Worm (Caenorhabditis elegans) whole organism, dauer: Measurements from ENCODE around the gene ZK1236.1.

ENCODE experiments used
- unc-62 ChIP-seq: sonication (generic microtip); optimal IDR thresholded peaks from 2 replicates; lab custom pipeline; 2017; ENCODE audit warnings: missing biosample characterization, missing genetic modification reagents, missing genetic modification characterization

ZK1236.1 gene

DNA sequence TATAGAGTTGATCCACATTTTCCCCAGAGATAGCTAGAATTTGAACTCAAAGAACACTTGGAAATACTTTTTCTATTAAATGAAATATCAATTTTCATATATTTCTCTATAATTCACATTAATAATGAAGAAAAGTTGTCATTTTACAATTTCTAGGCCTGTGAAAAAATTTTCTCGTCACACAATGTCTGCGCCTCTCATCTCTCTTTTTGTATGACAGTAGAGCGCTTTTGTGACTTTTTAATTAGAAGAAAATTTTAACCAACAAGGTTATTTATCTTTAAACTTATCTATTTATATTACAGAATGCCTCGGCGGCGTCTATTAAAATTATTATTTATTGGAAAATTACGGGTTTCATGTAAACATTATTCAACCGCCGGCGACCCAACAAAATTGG is at the start of gene ZK1236.1:
Gene ZK1236.1, plus strand, starts transcription at position 263 of the 400 bp plus-strand sequence.
- no peak for TF ChIP-seq unc-62 (GFP tag; lab: Kevin White, UChicago)

DNA sequence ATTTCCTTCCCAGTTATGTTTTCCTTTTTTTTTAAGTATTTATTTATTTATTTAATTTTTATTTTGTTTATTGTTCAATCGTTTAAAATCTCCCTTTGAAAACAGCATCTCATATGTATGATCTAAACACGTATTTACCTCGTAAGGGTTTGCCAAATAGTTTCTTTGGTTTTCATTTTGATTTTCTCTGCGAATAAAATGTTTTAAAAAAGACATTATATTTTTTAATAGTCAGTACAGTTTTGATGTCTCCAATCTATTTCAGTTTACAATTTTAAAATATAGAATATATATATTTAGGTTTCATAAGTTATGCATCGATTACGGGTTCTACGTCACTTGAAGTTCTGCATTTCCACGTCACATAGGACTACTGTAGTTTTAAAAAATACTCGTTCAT is 48.5 kb upstream of the ZK1236.1 start, which contains the start of gene R05D3.12:
Gene R05D3.12, plus strand, starts transcription at position 301 of the 400 bp plus-strand sequence.
- TF ChIP-seq unc-62 (GFP tag; lab: Kevin White, UChicago) = no peak

DNA sequence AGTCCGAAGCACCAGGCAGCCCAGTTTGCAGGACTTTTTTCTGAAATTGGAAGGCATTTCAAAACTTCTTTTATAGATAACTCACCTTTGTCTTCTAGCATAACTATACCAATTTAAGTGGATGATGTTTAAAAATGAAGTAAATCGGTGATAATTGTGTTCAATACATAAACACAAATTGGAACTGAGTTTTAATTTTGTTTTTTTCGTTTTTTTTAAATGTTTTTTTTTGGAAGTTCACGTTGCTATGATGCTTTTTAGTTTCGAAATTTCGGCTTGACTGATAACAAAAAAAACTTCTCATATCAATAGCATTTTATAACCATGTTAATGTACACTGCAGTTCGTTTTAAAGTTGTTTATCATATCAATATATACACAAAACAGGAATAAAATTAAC is 39.6 kb upstream of the ZK1236.1 start, which contains the start of gene ZK353.4:
Gene ZK353.4, minus strand, starts transcription at position 101 of the 400 bp plus-strand sequence.
- no peak for TF ChIP-seq unc-62 (GFP tag; lab: Kevin White, UChicago)

DNA sequence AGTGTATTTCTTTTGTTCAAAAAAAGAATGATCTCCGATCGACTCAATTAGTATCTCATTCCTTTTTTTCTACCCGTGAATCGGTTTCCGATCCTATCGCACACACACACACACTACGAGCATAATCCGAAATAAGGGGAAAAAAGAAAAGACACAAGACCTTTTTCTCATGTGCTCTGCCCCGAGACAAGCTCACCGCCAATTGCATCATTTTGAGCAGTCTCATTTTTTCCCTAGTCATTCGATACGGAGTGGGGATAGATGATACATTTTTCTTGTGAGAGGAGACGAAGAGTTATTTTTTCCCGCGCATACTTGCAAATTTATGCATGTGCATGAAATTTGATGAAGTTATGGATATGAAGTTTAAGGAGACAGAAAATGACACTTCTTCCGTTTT is 36.8 kb upstream of the ZK1236.1 start:
- no peak for TF ChIP-seq unc-62 (GFP tag; lab: Kevin White, UChicago)

DNA sequence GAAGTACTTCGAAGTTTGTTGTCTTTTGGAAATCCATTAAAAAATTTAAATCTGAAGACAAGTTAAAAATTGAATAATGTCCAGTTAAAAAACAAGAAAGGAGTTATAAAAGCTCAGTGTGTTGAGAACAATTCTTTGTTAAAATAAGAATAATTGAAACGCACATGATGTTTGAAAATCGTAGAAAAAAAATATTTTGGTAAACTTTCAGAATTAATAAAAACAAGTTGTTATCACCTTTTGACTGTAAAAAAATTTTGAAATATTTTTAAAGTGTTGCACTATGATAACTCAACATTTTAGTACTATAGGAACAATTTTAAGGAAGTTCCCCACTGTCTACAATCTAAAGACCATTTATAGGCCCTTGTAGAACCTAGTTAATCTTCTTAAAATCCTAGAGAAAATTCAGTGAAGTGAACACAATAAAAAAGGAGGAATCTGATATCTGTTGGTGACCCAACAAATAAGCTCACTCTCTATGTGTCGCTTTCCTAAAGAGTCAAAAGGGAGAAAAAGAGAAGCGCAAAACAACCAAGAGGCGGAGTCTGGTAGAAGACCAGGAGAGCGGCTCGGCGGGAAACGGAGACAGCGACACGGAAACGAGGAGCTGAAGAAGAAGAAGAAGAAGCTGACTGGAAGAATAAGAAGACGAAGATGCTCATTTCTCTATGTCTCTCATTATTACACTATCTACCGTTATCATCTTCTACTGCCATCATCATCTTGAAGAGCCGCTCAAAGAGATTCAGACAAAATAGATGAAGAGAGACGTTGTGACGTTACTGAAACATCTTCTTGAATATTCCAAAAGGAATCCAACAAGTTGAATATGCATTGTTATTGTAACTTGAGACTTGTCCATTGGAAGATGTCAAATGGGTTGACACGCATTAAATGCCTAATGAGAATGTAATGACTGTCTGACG is 34.5 kb upstream of the ZK1236.1 start, which contains the start of gene ZK353.10:
Gene ZK353.10, minus strand, starts transcription at position 51 of the 929 bp plus-strand sequence.
- no peak for TF ChIP-seq unc-62 (GFP tag; lab: Kevin White, UChicago)

DNA sequence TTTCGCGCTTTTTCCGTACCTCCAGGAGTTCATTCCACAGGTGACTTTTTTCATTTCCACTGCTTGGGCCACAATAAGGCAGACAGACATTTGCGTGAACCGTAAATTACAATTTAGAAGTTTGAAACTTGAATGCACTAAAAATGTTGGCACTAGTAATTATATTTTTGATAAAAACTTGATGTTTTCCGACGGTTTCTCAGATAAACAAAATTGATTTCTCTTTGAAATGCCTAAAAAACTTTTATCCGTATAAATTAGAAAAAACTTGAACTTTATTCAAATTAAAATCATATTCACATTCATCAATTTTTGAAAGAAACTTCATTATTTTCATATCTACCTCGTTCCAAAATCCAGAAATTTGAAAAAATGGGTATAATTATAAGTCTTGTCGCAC is 33.4 kb upstream of the ZK1236.1 start, which contains the start of gene ZK353.3:
Gene ZK353.3, plus strand, starts transcription at position 301 of the 400 bp plus-strand sequence.
- no peak for TF ChIP-seq unc-62 (GFP tag; lab: Kevin White, UChicago)

DNA sequence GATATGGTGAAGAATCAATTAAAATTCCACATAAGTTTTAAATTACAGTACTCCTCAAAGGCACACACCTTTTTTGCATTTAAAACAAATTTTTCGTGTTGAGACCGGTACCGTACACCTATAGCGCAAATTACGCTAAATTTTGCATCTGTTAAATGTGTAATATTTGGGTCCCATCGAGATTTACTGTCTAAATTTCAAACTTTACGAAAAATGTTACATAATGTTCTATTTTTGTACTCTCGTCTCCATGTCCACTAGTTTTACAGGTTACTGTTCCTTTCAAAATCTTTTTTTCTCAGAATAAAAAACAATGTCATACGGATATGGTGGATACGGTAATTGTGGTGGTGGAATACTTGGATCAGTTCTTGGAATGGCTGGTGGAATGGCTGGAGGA is 30.7 kb upstream of the ZK1236.1 start, which contains the start of gene ZK353.2:
Gene ZK353.2, plus strand, starts transcription at position 301 of the 400 bp plus-strand sequence.
- TF ChIP-seq unc-62 (GFP tag; lab: Kevin White, UChicago) = no peak

DNA sequence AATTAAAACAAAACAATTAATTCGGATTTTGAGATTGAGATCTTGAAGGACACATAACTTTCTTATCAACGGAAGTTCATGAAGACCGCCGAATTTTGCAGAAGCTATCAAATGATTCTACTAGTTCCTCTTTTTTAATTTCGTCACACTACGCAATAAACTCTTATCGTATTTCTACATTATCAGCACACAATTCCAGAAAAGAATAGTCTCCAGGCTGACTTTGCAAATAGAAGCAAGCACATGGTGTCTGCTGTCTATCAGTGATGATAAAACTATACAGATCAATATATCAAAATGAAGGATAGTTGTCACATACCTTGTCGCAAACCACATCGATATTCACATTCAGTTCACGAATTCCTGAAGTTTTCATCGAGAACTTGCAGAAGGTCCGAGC is 28.6 kb upstream of the ZK1236.1 start:
- TF ChIP-seq unc-62 (GFP tag; lab: Kevin White, UChicago) = no peak

DNA sequence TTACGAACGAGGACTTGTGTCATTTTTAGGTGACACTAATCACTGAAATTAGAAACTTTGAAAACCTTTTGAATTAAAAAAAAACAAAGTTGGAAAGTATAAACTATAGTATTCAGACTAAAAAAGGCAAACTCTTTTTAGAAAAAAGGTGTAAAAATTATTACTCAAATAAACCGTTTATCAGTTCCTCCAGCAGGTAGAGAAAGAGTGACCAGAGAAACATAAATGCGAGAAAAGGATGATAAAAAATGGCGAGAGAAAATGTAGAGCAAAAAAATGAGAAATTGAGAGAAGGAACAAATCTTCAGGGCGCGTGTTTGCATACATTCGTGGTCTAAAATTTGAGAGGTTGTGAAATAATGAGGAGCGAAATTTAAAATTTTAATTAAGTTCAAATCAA is 27.2 kb upstream of the ZK1236.1 start, which contains the start of gene lap-1:
Gene lap-1, minus strand, starts transcription at position 42 of the 400 bp plus-strand sequence.
- TF ChIP-seq unc-62 (GFP tag; lab: Kevin White, UChicago) = no peak

DNA sequence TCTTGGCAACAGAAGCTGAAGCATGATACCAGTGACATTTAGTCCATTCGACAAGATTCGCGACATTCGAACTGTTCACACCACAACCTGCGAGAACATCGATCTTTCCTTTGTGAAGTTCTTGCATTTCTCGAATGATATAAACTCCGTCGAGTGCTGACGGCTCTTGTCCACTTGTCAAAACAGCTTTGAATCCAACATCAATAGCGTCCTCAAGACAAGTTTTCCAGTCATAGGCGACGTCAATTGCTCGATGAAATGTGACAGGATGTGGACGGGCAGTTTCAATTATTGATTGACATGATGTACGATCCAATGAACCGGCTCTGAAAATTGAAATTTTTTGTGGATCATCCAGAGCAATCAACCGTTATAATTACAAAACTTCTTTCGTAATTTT is 26.5 kb upstream of the ZK1236.1 start:
- no peak for TF ChIP-seq unc-62 (GFP tag; lab: Kevin White, UChicago)

DNA sequence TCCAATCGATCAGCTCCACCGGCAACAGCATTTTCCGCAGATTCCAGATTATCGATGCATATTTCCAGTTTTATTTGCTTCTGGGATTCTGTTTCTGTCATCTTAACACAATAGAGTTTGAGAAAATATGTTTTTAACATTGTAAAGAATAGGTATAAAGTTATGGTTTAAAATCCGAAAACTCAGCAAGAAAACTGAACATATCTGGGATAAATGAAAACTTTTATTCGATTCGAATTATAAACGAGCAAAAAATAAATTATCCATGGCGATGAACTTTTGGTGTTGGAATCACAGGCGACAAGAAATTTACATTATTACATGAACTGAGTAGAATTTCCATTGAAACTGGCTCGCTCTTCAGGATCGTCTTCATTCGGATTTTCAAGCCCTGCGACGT is 25.6 kb upstream of the ZK1236.1 start, which contains the start of gene cutc-1:
Gene cutc-1, minus strand, starts transcription at position 101 of the 400 bp plus-strand sequence.
- TF ChIP-seq unc-62 (GFP tag; lab: Kevin White, UChicago) = no peak

DNA sequence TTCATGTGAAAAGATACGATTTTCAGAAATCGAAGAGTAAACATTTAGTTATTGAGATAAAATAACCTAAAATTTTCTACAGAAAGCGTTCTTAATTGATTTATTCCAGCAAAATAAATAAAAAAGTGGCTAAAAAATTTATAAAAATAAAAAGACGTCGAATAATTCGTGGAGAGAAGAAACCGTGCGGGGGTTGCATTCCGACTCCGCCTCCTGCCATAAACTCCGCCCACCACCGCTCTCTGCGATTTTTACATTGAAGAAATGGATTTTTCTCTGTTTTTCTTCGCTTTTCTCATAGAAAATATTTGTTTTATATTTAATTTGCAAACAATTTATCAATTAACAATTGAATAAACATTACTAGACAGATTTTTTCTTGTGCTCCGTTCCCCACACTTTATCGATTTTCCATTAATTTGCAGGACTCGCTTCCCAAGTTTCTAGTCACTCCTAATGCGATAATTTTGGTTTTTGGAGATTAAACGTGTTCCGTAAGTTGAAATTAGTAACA is 23.6 kb upstream of the ZK1236.1 start, which contains the start of the genes ubxn-4 and cyy-1:
Gene ubxn-4, minus strand, starts transcription at position 114 of the 514 bp plus-strand sequence.
Gene cyy-1, plus strand, starts transcription at position 426 of the 514 bp plus-strand sequence.
- no peak for TF ChIP-seq unc-62 (GFP tag; lab: Kevin White, UChicago)

DNA sequence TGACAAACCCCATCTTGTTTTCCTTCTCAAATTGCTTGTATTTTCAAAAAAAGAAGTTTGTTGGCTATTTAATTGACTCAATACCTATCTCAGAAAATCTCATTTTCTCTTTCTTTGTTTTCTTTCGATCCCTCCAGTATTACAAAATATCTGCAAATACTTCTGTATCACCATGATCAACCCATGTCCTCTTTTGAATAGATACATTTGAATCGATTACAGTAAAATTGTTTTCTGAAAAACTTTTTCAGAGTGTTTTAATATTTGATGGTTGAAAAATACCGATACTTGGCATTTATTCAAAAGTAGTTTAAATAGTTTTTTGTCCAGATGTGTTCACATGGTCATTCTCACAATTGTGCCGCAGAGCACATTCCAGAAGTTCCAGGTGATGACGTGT is 19.9 kb upstream of the ZK1236.1 start, which contains the start of gene ZK353.9:
Gene ZK353.9, plus strand, starts transcription at position 331 of the 400 bp plus-strand sequence.
- TF ChIP-seq unc-62 (GFP tag; lab: Kevin White, UChicago) = no peak

DNA sequence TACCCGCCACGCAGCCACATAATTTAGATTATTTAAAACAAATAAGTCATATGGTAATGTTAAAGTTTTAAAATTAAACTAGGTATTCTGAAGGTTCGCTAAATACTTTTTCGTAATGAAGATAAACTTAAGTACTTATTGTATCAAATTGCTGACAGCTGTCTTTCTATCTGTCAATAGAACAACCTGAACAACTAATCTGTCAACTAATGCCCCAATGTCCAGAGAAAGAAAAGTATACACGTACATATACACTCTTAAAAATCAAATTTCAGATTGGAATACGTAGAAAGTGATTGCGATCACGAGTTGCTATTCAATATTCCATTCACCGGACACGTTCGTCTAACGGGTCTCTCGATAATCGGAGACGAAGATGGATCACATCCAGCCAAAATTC is 18.4 kb upstream of the ZK1236.1 start:
- TF ChIP-seq unc-62 (GFP tag; lab: Kevin White, UChicago) = no peak

DNA sequence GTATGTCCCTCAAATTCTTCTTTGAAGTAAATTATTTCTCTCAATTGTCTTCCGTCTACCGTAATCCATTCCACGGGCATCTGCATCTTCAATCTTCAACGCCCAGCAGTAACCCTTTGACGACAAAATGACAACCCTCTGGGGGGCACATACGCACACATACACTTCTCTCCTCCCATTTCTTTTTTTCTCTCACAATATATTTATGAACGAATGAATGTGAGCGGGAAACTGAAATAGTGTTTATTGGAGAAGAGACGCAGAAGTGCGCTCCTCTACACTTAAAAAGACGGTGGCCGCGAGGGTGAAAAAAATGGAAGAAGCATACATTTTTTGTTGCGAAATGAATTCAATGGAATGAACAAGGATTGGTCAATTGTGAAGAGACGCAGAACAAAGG is 17.1 kb upstream of the ZK1236.1 start:
- TF ChIP-seq unc-62 (GFP tag; lab: Kevin White, UChicago) = no peak

DNA sequence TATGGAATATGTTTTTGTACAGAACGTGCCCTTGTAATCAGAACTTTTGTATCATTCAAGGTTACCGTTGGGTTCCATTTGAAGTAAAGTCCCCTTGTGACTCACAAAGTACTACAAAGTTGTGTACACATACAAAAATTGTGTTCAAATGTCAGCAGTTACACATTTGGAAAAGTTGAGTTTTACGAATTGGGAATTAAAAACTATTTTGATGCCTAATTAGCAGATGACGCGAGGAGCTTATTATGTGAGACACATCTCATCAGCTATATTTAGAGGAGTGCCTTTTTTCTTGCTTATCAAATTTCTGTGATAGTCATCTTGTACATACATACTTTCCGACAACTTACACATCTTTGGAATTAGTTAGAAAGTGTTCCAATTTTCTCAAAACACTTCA is 15.6 kb upstream of the ZK1236.1 start:
- no peak for TF ChIP-seq unc-62 (GFP tag; lab: Kevin White, UChicago)
